Fruit fly (Drosophila melanogaster): ENCODE results near the gene CG5390.

dm6 chr2L:10305538-10306147 lies 751 bp downstream of the CG5390 start:
- TF ChIP-seq h (optimal IDR thresholded peaks at IDR 0.05) (no peak), Sin3A (optimal IDR thresholded peaks at IDR 0.05) (no peak), psq (optimal IDR thresholded peaks at IDR 0.05) (no peak)
